Fruit fly (Drosophila melanogaster) ovary, adult (tissue): ENCODE results near the gene wol.

Experiments
- CG17801 ChIP-seq: fragments of 200-800 bp; optimal IDR thresholded peaks from 2 replicates; lab custom pipeline; 2019; ENCODE audit warnings: missing biosample characterization, mild to moderate bottlenecking, missing genetic modification characterization, moderate library complexity; ENCODE audit not compliant: partially characterized antibody

The wol gene

DNA sequence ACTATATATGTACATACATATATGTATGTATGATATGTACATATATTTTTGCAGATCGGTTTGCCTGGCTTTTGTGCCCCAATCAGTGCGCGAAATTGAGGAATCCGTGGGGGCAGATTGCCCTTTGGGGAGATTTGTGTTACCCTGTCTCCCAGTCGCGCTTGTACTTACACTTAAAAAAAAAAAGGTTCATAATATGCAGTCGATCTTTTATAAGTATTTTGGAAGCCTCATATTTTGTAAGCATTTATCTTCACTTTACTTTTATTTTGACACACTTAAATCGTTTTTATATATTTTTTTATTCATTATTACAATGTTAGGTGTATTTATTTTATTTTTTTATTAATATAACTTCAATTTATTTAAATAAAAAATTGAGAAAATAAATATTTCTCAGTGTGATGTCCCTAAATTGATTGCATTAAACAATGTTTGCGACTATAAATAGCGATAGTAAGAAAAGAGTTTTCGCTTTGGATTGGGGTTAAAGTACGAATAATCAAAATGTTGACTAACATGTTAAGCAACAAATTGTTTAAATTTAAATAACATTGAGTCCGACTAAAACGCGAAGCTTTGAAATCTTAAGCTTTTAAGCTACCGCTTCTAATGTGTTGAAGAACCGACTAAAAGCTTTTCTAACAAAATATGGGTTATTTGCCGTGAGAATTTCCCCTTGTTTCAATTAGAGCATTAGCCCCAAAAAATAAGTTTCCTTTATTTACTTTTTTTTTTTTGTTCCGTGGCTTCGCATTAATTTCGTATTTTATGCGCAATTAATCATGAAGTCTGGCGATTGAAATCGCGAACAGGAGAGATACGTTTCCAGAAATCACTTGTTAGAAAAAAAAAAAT lies 23.9 kb upstream of the wol start:
- TF ChIP-seq CG17801 (GFP tag; lab: Kevin White, UChicago), result no peak

DNA sequence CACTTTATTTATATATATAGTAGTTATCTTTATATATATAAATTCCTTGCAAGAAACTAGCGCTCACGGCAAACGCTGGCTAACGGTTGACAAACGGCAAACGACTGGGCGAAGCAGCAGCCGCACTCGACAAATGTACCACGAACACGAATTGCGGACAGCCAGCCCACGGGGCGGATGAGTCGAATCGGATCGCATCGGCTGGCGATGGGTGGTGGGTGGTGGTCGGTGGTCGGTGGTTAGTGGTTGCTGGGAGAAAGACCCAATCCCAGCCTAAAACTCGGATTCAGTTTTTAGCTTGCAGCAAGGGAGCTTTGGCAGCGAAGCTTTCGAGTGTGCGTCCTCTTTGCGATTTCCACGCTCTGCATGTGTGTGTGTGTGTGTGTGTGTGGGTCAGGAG lies 22.4 kb upstream of the wol start, which contains the start of gene CG7781:
Gene CG7781 (minus strand): TSS at position 260 of the 400 bp plus-strand sequence.
- no peak for TF ChIP-seq CG17801 (GFP tag; lab: Kevin White, UChicago)

DNA sequence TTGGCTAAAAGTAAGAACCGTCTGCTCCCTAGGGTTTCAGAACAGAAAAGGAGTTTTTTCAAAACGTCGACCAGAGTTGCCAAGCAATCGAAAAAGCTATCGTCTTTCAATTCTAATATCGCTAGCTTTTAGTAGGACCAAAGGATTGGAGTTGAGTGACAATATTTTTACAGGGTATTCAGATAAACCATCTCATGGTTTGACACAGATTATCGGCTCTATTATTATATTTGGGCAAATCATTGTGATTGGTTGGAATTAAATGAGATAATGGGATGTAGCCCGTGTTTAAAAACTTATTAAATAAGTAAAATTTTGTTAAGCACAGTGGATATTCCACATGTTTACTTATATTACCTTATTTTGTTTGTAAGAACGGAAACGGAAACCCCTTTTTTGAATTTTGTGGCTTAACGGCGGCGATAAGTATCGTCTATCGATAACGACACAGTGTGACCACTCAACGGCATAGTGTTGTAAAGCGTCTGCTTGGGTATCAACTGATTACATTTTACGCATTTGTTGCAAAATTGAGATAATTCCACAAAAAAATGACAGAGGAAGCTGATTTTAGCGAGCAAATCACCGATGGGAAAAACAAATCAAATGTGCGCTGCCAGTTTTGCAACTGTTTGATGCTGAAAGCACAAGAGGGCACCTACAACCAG lies 17.2 kb upstream of the wol start, which contains the start of the genes mtsh and strat:
Gene mtsh (minus strand): TSS at position 51 of the 668 bp plus-strand sequence.
Gene strat (plus strand): TSS at position 471 of the 668 bp plus-strand sequence.
- TF ChIP-seq CG17801 (GFP tag; lab: Kevin White, UChicago), result peak; percentile 69

DNA sequence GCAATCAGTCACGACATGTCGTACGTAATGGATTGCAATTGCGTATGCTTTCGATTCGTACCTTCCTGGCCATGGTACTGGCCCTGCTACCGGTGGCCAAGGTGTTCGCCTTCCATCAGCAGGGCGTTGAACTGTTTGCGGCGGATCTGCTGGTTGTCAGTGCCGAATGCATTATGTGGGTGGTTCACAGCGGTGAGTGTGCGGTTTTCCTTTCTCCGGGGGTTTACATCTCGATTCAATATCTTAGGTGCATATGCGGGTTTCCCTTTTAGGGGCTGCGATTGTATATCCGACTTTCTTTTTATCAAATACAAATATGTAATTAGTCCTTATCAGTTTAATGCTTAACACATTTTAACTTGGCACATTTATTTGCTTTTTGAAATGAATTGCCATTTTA lies 9.0 kb upstream of the wol start:
- TF ChIP-seq CG17801 (GFP tag; lab: Kevin White, UChicago), result no peak

DNA sequence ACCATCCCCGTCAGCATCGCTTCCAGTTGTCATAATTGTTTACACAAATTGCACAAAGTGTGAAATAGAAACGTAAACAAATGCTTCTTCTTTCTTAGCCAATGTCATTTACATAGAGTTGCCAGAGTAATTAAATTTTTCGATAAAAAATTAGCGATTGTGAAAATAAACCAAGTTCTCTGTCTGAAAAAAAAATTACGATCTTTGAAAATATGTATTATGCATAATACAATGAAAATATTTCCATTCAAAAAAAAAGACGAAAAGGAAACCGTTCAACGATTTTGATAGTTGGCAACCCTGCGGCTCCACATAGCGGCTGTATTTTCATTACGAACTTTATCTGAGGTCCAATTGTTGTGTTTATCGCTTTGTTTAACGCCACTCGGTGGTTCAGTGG lies 8.3 kb upstream of the wol start, which contains the start of the genes CG7810 and CG7806:
Gene CG7810 (minus strand): TSS at position 105 of the 400 bp plus-strand sequence.
Gene CG7806 (plus strand): TSS at position 309 of the 400 bp plus-strand sequence.
- TF ChIP-seq CG17801 (GFP tag; lab: Kevin White, UChicago), result peak; percentile 91

DNA sequence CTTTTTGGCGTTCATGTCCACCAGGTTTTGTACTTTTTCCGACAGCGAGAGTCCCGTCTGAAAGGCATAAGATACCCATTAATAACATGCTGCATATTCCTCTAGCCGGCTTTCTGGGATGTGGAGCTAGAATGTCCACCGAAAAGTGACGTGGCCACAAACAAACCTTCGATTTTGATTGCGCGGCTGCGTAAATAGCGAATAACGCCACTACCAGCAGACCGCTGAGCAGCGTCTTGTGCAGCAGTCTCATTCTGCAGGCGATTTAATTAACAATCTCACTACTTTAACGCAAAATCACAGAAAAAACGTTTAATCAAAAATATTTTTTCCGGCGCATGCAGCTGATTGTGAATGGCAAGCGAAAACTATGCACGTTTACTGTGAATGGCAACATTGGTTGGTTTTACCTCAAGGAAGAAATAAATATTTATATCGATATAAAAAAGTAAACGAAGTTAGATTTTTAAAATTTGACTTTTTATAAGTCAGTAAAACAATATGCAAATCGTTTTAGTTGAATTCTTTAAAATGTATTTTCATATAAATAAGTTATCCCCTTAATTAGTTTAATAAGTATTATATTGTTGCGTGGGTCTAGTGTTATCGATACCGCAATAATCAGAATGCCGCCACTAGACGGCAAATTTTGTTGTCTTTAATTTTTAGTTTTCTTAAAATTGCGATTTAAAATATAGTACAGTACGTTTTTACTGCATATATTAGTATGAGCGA lies 5.2 kb upstream of the wol start, which contains the start of the genes Ostgamma and Mettl14:
Gene Ostgamma (minus strand): TSS at position 376 of the 735 bp plus-strand sequence.
Gene Mettl14 (plus strand): TSS at position 611 of the 735 bp plus-strand sequence.
- peak; percentile 24 for TF ChIP-seq CG17801 (GFP tag; lab: Kevin White, UChicago)

DNA sequence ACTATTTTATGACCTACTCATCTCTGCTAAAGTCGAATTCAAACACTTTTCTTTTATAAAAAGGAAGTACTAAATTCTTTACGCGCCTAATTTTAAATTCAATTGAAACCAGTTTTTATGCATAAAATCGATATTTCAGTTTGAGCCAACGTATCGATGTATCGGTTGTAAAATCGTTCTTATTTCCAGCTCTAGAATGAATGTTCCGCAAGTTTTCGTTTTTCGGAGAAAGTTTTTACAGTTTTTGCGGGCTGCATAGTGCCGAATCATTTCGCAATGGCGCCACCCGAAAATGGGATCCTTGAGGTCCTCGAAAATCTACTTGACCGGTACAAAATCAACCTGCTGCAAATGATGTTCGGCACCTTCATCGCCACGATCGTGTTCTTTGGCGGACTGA lies 2.6 kb upstream of the wol start, which contains the start of gene CG7840:
Gene CG7840 (plus strand): TSS at position 178 of the 400 bp plus-strand sequence.
- TF ChIP-seq CG17801 (GFP tag; lab: Kevin White, UChicago), result peak; percentile 33

DNA sequence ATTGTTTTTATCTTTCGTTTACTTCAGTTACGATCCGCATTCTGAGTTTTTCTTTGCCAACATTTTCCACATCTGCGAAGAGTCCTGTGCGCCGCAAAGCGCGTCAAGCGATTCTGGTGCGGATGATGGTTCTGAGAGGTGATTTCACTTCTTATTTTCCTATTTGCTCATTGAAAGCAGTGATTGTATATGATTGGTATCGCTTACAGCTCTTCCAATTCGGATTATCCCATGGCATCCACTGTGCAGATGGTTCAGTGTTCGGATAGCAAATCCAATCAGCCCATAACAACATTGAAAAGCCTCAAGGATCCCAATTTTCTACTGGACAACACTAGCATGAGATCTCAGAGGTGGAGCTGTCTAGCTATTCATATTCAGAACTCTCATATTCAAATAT lies 1.9 kb upstream of the wol start:
- no peak for TF ChIP-seq CG17801 (GFP tag; lab: Kevin White, UChicago)

DNA sequence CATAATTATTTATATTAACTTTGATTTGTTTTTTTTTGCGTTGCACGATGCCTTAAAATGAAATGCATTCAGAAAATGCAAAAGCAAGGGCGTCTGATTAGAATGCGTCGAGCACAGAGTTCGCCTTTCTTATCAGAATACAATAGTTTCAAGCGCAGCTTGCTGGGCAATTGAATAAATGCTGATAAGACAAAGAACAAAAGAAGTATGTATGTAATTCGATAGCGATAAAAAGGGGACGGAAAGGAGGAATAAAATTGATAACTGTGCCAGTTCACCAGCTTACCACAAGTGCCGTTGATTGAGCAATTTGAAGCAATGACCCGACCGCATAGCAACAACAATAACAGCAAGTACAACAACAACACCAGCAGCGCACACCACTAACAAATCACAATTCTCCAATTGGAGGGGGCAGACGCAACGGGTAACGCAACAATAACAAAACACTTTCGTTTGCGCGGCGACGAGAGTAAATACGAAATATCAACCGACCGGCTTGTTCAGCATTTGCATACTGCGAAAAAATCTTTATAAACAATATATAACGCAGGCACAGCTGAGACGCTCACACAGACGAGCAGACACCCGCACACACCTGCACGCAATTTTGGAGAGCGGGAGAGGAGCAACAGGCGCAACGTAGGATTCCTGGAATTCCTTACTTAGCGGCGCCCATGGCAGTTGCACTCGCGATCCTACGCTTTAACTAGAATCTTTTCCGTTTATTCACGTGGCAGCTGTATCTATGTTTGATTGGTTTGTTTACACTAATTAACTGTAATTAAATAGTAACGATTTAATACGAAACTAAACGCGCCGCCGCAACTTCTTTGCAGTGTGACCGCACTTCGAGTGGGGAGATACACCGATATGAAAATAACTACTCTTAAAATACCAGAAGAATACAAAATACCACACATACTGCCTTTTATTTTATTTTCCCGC lies 2.3 kb downstream of the wol start, which contains the start of gene Btk:
Gene Btk (minus strand): TSS at position 860 of the 948 bp plus-strand sequence.
- TF ChIP-seq CG17801 (GFP tag; lab: Kevin White, UChicago), result no peak

DNA sequence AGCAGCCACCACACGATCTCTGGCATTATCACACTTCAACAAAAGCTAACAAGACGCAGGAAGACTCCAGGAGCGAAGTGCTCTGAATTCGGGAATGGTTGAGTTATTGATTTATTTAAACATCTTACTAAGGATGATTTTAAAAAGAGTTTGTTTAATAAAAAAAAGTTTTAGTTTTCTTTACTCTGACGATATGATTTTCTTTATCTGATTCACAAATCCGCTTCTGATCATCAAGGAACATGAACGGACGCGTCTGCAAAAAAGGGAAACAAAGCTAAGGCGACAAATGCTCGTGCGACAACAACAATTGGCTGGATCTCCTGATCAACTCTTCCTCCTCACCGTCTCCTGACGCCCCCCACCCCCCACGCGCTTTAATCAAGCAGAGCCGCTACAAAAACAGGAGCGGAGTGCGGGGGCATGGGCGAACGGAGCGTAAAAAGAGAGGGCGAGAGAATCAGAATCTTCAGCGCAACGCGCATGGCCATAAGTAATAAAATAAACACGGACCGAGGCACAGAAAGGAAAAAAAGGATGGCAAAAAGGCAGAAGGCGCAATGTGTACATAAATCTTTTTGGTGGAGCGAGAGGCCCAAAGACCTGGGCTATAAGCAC lies 3.5 kb downstream of the wol start:
- peak; percentile 52 for TF ChIP-seq CG17801 (GFP tag; lab: Kevin White, UChicago)

DNA sequence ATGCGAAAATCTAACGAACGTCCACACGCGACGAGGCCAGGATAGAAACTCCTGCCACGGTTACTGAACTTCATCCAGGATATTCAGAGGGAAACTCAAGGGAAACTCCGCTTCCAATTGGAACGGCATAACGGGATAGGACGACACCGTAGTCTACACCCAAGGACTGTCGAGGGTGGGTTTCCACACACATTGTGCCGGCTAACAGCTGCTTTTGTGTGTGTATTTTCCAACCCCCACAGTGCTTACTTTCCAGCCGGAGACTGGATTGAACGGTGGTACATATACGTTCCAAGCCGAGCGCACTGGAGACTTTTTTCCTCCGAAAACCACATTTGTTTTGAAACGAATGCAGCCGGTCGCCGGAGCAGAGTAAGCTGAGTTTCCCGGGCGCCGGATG lies 5.7 kb downstream of the wol start:
- TF ChIP-seq CG17801 (GFP tag; lab: Kevin White, UChicago), result no peak

DNA sequence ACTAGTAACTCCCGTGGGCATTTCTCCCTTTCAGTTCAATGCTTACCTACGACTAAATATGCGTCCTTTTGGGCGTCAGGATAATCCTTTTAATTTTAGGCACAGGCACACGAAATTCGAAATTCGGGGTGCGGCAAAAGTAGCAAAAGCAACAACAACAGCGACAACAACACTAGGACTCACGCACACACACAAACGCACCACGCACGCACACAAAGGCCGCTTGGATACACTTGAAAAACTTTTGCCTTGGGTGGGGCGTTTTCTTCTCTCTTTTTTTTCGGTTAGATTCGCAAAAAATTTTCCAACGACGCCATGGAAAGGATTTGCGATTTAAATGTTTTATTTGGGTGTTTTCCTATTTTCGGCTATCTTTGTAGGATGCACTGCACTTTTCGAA lies 6.4 kb downstream of the wol start:
- TF ChIP-seq CG17801 (GFP tag; lab: Kevin White, UChicago), result no peak

DNA sequence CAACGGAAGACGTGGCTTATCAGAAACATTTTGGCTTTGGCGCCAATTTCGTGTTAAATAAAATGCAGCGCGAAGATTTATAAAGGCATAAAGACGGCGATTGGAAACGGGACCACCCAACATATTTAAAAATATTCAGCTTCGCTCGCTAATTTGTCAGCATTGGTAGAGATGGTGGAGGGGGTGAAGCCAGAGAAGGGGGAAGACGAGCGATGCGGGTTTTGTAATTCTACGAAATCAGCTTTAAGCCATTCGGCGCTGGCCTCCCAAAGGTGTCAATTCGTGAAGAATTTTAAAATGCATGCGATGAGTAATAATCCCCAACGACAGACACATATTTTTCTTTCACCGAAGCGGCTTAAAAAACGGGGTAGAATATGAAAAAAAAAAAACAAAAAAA lies 8.7 kb downstream of the wol start:
- no peak for TF ChIP-seq CG17801 (GFP tag; lab: Kevin White, UChicago)
